Fruit fly (Drosophila melanogaster) whole organism, wandering third instar larva: Measurements from ENCODE around the gene Grip75.

Source experiments
- Dfd ChIP-seq: fragments of >200 bp; optimal IDR thresholded peaks from 2 replicates; lab custom pipeline; 2017; ENCODE audit warnings: missing biosample characterization, missing genetic modification characterization
- GATAd ChIP-seq: sonication (Bioruptor generic); optimal IDR thresholded peaks from 2 replicates; lab custom pipeline; 2016; ENCODE audit warnings: missing biosample characterization, missing genetic modification characterization
- Hr78 ChIP-seq: fragments of >200 bp; optimal IDR thresholded peaks from 2 replicates; lab custom pipeline; 2017; ENCODE audit warnings: missing biosample characterization, missing genetic modification characterization
- Mio ChIP-seq: sonication (Bioruptor generic); optimal IDR thresholded peaks from 2 replicates; lab custom pipeline; 2016; ENCODE audit warnings: missing biosample characterization, missing genetic modification characterization
- Rel ChIP-seq, 2 experiments: fragments of 200-800 bp; sonication (Bioruptor generic) in 1 of 2; optimal IDR thresholded peaks; 2 replicates in 1 of 2; 3 replicates in 1 of 2; lab custom pipeline; 2016 to 2019; ENCODE audit warnings: mild to moderate bottlenecking in 2 of 2, missing biosample characterization in 2 of 2, missing genetic modification characterization in 2 of 2, moderate library complexity in 1 of 2
- dmrt93B ChIP-seq: fragments of 200-800 bp; sonication (Bioruptor generic); optimal IDR thresholded peaks from 2 replicates; lab custom pipeline; 2018; ENCODE audit warnings: missing biosample characterization, mild to moderate bottlenecking, missing genetic modification characterization
- fru ChIP-seq: fragments of 200-800 bp; sonication (Bioruptor generic); optimal IDR thresholded peaks from 3 replicates; lab custom pipeline; 2016; ENCODE audit warnings: missing biosample characterization, mild to moderate bottlenecking, missing genetic modification characterization
- lola ChIP-seq: fragments of >200 bp; optimal IDR thresholded peaks from 2 replicates; lab custom pipeline; 2017; ENCODE audit warnings: missing biosample characterization, missing genetic modification characterization
- psq ChIP-seq: fragments of 200-800 bp; sonication (Bioruptor generic); optimal IDR thresholded peaks from 3 replicates; lab custom pipeline; 2017; ENCODE audit warnings: missing biosample characterization, mild to moderate bottlenecking, missing genetic modification characterization, moderate library complexity
- usp ChIP-seq: fragments of >200 bp; optimal IDR thresholded peaks from 2 replicates; lab custom pipeline; 2017; ENCODE audit warnings: missing biosample characterization, missing genetic modification characterization

DNA sequence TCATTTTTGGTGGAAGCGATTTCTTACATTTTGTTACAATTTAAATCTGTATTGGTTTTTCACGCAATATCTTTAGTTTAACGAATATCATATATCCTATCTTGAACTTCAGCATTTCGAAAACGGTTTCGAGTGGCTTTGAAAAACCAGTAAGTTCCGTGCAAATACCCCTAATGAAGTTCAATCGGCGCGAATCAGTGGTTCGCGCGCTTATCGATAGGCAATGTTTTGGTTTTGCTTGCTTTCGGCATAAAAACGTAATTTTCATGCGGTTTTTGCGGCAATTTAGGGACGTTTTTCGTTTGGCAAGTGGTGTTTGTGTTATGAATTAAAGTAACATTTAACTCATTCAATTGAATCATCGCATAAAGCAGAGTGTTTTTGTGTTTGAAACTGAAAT is 6.2 kb upstream of the Grip75 start, which contains the start of gene RluA-2:
- TF ChIP-seq Rel (GFP tag; optimal IDR thresholded peaks at IDR 0.05; lab: Kevin White, UChicago) (no peak), Rel (tag; optimal IDR thresholded peaks at IDR 0.05; lab: Kevin White, UChicago) (no peak), lola (GFP tag; lab: Kevin White, UChicago) (no peak), usp (GFP tag; lab: Kevin White, UChicago) (no peak), psq (GFP tag; lab: Kevin White, UChicago) (no peak), GATAd (GFP tag; lab: Kevin White, UChicago) (no peak), Hr78 (GFP tag; lab: Kevin White, UChicago) (no peak), dmrt93B (GFP tag; lab: Kevin White, UChicago) (no peak), Dfd (GFP tag; lab: Kevin White, UChicago) (no peak), fru (no peak), Mio (GFP tag; lab: Kevin White, UChicago) (no peak)
